Fruit fly (Drosophila melanogaster) whole organism, wandering third instar larva: ENCODE data around the gene vret.

Source experiments
- CG9705 ChIP-seq: fragments of 200-800 bp; sonication (Bioruptor generic); optimal IDR thresholded peaks from 2 replicates; lab custom pipeline; 2018; ENCODE audit warnings: missing biosample characterization, mild to moderate bottlenecking, missing genetic modification characterization
- CrebA ChIP-seq: fragments of 200-800 bp; sonication (Bioruptor generic); optimal IDR thresholded peaks from 2 replicates; lab custom pipeline; 2016; ENCODE audit warnings: missing biosample characterization, mild to moderate bottlenecking, missing genetic modification characterization, borderline replicate concordance
- Dfd ChIP-seq: fragments of >200 bp; optimal IDR thresholded peaks from 2 replicates; lab custom pipeline; 2017; ENCODE audit warnings: missing biosample characterization, missing genetic modification characterization
- Hnf4 ChIP-seq: fragments of 200-800 bp; sonication (Bioruptor generic); optimal IDR thresholded peaks from 2 replicates; lab custom pipeline; 2016; ENCODE audit warnings: missing biosample characterization, mild to moderate bottlenecking, missing genetic modification characterization
- Hr78 ChIP-seq: fragments of >200 bp; optimal IDR thresholded peaks from 2 replicates; lab custom pipeline; 2017; ENCODE audit warnings: missing biosample characterization, missing genetic modification characterization
- N ChIP-seq: fragments of >200 bp; optimal IDR thresholded peaks from 2 replicates; lab custom pipeline; 2018; ENCODE audit warnings: missing biosample characterization, missing external identifiers, missing genetic modification characterization
- dsf ChIP-seq: sonication (Bioruptor generic); optimal IDR thresholded peaks from 2 replicates; lab custom pipeline; 2016; ENCODE audit warnings: missing biosample characterization, missing genetic modification characterization, borderline replicate concordance
- foxo ChIP-seq, 2 experiments: fragments of 200-800 bp; sonication (Bioruptor generic); optimal IDR thresholded peaks; 2 replicates in 1 of 2; 3 replicates in 1 of 2; lab custom pipeline; 2016 to 2017; ENCODE audit warnings: missing biosample characterization in 2 of 2, missing genetic modification characterization in 2 of 2
- fru ChIP-seq: fragments of 200-800 bp; sonication (Bioruptor generic); optimal IDR thresholded peaks from 3 replicates; lab custom pipeline; 2016; ENCODE audit warnings: missing biosample characterization, mild to moderate bottlenecking, missing genetic modification characterization
- h ChIP-seq: fragments of 200-800 bp; sonication (Bioruptor generic); optimal IDR thresholded peaks from 3 replicates; lab custom pipeline; 2016; ENCODE audit warnings: missing biosample characterization, mild to moderate bottlenecking, missing genetic modification characterization
- pan ChIP-seq: fragments of >200 bp; optimal IDR thresholded peaks from 2 replicates; lab custom pipeline; 2017
- usp ChIP-seq: fragments of >200 bp; optimal IDR thresholded peaks from 2 replicates; lab custom pipeline; 2017; ENCODE audit warnings: missing biosample characterization, missing genetic modification characterization

dm6 chr3R:22726031-22726770 lies 19.2 kb downstream of the vret start, which contains the start of gene RNF220:
- no peak for TF ChIP-seq pan (lab: Kevin White, UChicago)
- no peak for TF ChIP-seq h (GFP tag; lab: Kevin White, UChicago)
- no peak for TF ChIP-seq Hr78 (GFP tag; lab: Kevin White, UChicago)
- no peak for TF ChIP-seq Hnf4
- no peak for TF ChIP-seq usp (GFP tag; lab: Kevin White, UChicago)
- TF ChIP-seq foxo (GFP tag; optimal IDR thresholded peaks at IDR 0.05; lab: Kevin White, UChicago) = no peak
- no peak for TF ChIP-seq dsf (GFP tag; lab: Kevin White, UChicago)
- TF ChIP-seq fru = peak; percentile 15
- TF ChIP-seq CrebA (GFP tag; lab: Kevin White, UChicago) = no peak
- TF ChIP-seq CG9705 = no peak
- TF ChIP-seq N (GFP tag; lab: Kevin White, UChicago) = no peak
- TF ChIP-seq Dfd (GFP tag; lab: Kevin White, UChicago) = no peak
